Worm (Caenorhabditis elegans): Measurements from ENCODE around the gene srt-5.
"Not testable (repeated sequence)": the region's sequence is repeated elsewhere in the genome, so short reads cannot be mapped to it uniquely, and the experiment has no call there.

- TF ChIP-seq W03F9.2, dao-5 (tag; optimal IDR thresholded peaks at IDR 0.05): not testable (repeated sequence)
Observed at ce11 chrV:3102049-3102448, 21.4 kb upstream of the srt-5 start, which contains the start of gene Y73C8C.4.
